Worm (Caenorhabditis elegans) whole organism, early embryonic: ENCODE data around the gene arr-1.

ENCODE experiments used
- B0310.2 ChIP-seq: sonication (generic microtip); optimal IDR thresholded peaks from 2 replicates; lab custom pipeline; 2016; ENCODE audit warnings: mild to moderate bottlenecking, missing genetic modification characterization, missing compliant biosample characterization
- F13C5.2 ChIP-seq: sonication (generic microtip); optimal IDR thresholded peaks from 2 replicates; lab custom pipeline; 2017; ENCODE audit warnings: mild to moderate bottlenecking, missing genetic modification characterization, inconsistent platforms, missing compliant biosample characterization
- aly-1 ChIP-seq: sonication (generic microtip); optimal IDR thresholded peaks from 2 replicates; lab custom pipeline; 2016; ENCODE audit warnings: missing genetic modification characterization, missing compliant biosample characterization
- ama-1 ChIP-seq: fragments of 150-350 bp; optimal IDR thresholded peaks from 2 replicates; lab custom pipeline; 2014
- ceh-13 ChIP-seq: fragments of 200-800 bp; sonication (Bioruptor generic); optimal IDR thresholded peaks from 2 replicates; lab custom pipeline; 2018; ENCODE audit warnings: mild to moderate bottlenecking, missing genetic modification characterization, missing compliant biosample characterization
- ceh-36 ChIP-seq: sonication (generic microtip); optimal IDR thresholded peaks from 2 replicates; lab custom pipeline; 2016; ENCODE audit warnings: missing genetic modification characterization, inconsistent platforms, missing compliant biosample characterization
- flt-1 ChIP-seq: fragments of 200-800 bp; sonication (Bioruptor generic); IDR thresholded peaks from 2 replicates; pipeline ENCODE4 v1.3.6; 2022; ENCODE audit warnings: missing genetic modification characterization, missing compliant biosample characterization
- hmbx-1 ChIP-seq: sonication (generic microtip); optimal IDR thresholded peaks from 2 replicates; lab custom pipeline; 2016; ENCODE audit warnings: mild to moderate bottlenecking, missing genetic modification characterization, missing compliant biosample characterization
- scrt-1 ChIP-seq: fragments of 200-800 bp; sonication (Bioruptor generic); IDR thresholded peaks from 2 replicates; pipeline ENCODE4 v1.3.6; 2022; ENCODE audit warnings: missing genetic modification characterization, missing compliant biosample characterization
- sea-1 ChIP-seq: fragments of 200-800 bp; sonication (Bioruptor generic); conservative IDR thresholded peaks from 2 replicates; pipeline ENCODE4 v1.3.6; 2022; ENCODE audit warnings: missing genetic modification characterization, missing compliant biosample characterization
- tbx-11 ChIP-seq: fragments of 200-800 bp; sonication (Bioruptor generic); IDR thresholded peaks from 2 replicates; pipeline ENCODE4 v1.3.6; 2022; ENCODE audit warnings: missing genetic modification characterization, missing compliant biosample characterization
- tbx-37 ChIP-seq: fragments of 200-800 bp; sonication (Bioruptor generic); conservative IDR thresholded peaks from 2 replicates; pipeline ENCODE4 v1.3.6; 2022; ENCODE audit warnings: missing genetic modification reagents, missing genetic modification characterization, missing compliant biosample characterization
- tra-4 ChIP-seq: sonication (generic microtip); optimal IDR thresholded peaks from 2 replicates; lab custom pipeline; 2017; ENCODE audit warnings: missing genetic modification characterization, missing compliant biosample characterization

- TF ChIP-seq ama-1 (lab: Kevin White, UChicago) (no peak), flt-1 (GFP tag; lab: Robert Waterston, UW) (no peak), hmbx-1 (tag; lab: Kevin White, UChicago) (no peak), aly-1 (tag; lab: Kevin White, UChicago) (no peak), sea-1 (GFP tag; lab: Robert Waterston, UW) (no peak), tbx-37 (GFP tag; lab: Robert Waterston, UW) (no peak), B0310.2 (tag; lab: Kevin White, UChicago) (no peak), tbx-11 (GFP tag; lab: Robert Waterston, UW) (no peak), ceh-36 (tag; lab: Kevin White, UChicago) (no peak), scrt-1 (GFP tag; lab: Robert Waterston, UW) (no peak), tra-4 (tag; lab: Kevin White, UChicago) (no peak), ceh-13 (GFP tag; lab: Kevin White, UChicago) (no peak), F13C5.2 (tag; lab: Kevin White, UChicago) (no peak)
Measured at ce11 chrX:902512-902911, 48.1 kb upstream of the arr-1 start, which contains the start of gene ZC13.10.
